Fruit fly (Drosophila melanogaster) whole organism, embryonic: Measurements from ENCODE around the gene LIMK1.
A peak's percentile ranks its signal among the peaks of the same experiment; 100 is the strongest.

Experiments used
- Abd-B ChIP-seq: fragments of 200-800 bp; sonication (Bioruptor generic); optimal IDR thresholded peaks from 2 replicates; lab custom pipeline; 2018; ENCODE audit warnings: missing biosample characterization, mild to moderate bottlenecking, missing genetic modification characterization, moderate library complexity
- Atf3 ChIP-seq: fragments of 200-800 bp; sonication (Bioruptor generic); optimal IDR thresholded peaks from 3 replicates; lab custom pipeline; 2016; ENCODE audit warnings: missing biosample characterization, missing genetic modification characterization
- CG10431 ChIP-seq: fragments of 200-800 bp; sonication (Bioruptor generic); optimal IDR thresholded peaks from 3 replicates; lab custom pipeline; 2018; ENCODE audit warnings: missing biosample characterization, mild to moderate bottlenecking, missing genetic modification characterization
- CG13424 ChIP-seq: fragments of 200-800 bp; sonication (Bioruptor generic); optimal IDR thresholded peaks from 2 replicates; lab custom pipeline; 2019; ENCODE audit warnings: missing biosample characterization, mild to moderate bottlenecking, missing genetic modification characterization, moderate library complexity
- CG14441 ChIP-seq: fragments of 200-800 bp; sonication (Bioruptor generic); IDR thresholded peaks from 2 replicates; pipeline ENCODE4 v1.3.6; 2022; ENCODE audit warnings: missing biosample characterization, missing genetic modification characterization
- CG14710 ChIP-seq: fragments of 200-800 bp; sonication (Bioruptor generic); optimal IDR thresholded peaks from 3 replicates; lab custom pipeline; 2019; ENCODE audit warnings: missing biosample characterization, mild to moderate bottlenecking, missing genetic modification characterization, moderate library complexity
- CG17361 ChIP-seq: fragments of 200-800 bp; sonication (Bioruptor generic); IDR thresholded peaks from 3 replicates; pipeline ENCODE4 v1.3.6; 2022; ENCODE audit warnings: missing biosample characterization, missing genetic modification characterization
- CG1792 ChIP-seq: fragments of 200-800 bp; sonication (Bioruptor generic); optimal IDR thresholded peaks from 2 replicates; lab custom pipeline; 2016; ENCODE audit warnings: missing biosample characterization, missing genetic modification characterization
- CG18011 ChIP-seq: fragments of 200-800 bp; sonication (Bioruptor generic); optimal IDR thresholded peaks from 2 replicates; lab custom pipeline; 2017; ENCODE audit warnings: missing biosample characterization, missing genetic modification characterization, mild to moderate bottlenecking, moderate library complexity, missing genotype
- CG31365 ChIP-seq: fragments of 200-800 bp; sonication (Bioruptor generic); optimal IDR thresholded peaks from 2 replicates; lab custom pipeline; 2018; ENCODE audit warnings: missing biosample characterization, mild to moderate bottlenecking, missing genetic modification characterization
- CG4820 ChIP-seq: fragments of 200-800 bp; sonication (Bioruptor generic); optimal IDR thresholded peaks from 3 replicates; lab custom pipeline; 2016; ENCODE audit warnings: missing biosample characterization, missing genetic modification characterization
- CG4854 ChIP-seq: fragments of 200-800 bp; sonication (Bioruptor generic); optimal IDR thresholded peaks from 2 replicates; lab custom pipeline; 2016; ENCODE audit warnings: missing biosample characterization, missing genetic modification characterization, inconsistent platforms
- CG7556 ChIP-seq: fragments of 200-800 bp; sonication (Bioruptor generic); optimal IDR thresholded peaks from 2 replicates; lab custom pipeline; 2017; ENCODE audit warnings: missing biosample characterization, mild to moderate bottlenecking, missing genetic modification characterization
- CG9876 ChIP-seq: fragments of 200-800 bp; sonication (Bioruptor generic); optimal IDR thresholded peaks from 2 replicates; lab custom pipeline; 2016; ENCODE audit warnings: missing biosample characterization, missing genetic modification characterization
- CG9932 ChIP-seq: fragments of 200-800 bp; sonication (Bioruptor generic); IDR thresholded peaks from 2 replicates; pipeline ENCODE4 v1.3.6; 2022; ENCODE audit warnings: missing biosample characterization, missing genetic modification characterization
- D ChIP-seq, 2 experiments: fragments of 200-800 bp in 1 of 2; fragments of >200 bp in 1 of 2; sonication (Bioruptor generic) in 1 of 2; optimal IDR thresholded peaks; 2 replicates in 1 of 2; 3 replicates in 1 of 2; lab custom pipeline; 2017; ENCODE audit warnings: mild to moderate bottlenecking in 1 of 2, missing biosample characterization in 1 of 2, missing genetic modification characterization in 1 of 2, missing genetic modification reagents in 1 of 2
- Dek ChIP-seq: fragments of 200-800 bp; sonication (Bioruptor generic); optimal IDR thresholded peaks from 3 replicates; lab custom pipeline; 2019; ENCODE audit warnings: missing biosample characterization, mild to moderate bottlenecking, missing genetic modification characterization, moderate library complexity
- Ets97D ChIP-seq: fragments of 200-800 bp; sonication (Bioruptor generic); optimal IDR thresholded peaks from 3 replicates; lab custom pipeline; 2016; ENCODE audit warnings: missing biosample characterization, missing genetic modification characterization
- Hr3 ChIP-seq: fragments of 200-800 bp; sonication (Bioruptor generic); optimal IDR thresholded peaks from 3 replicates; lab custom pipeline; 2016; ENCODE audit warnings: missing biosample characterization, missing genetic modification characterization
- NFAT ChIP-seq: fragments of 200-800 bp; sonication (Bioruptor generic); IDR thresholded peaks from 2 replicates; pipeline ENCODE4 v1.3.6; 2022; ENCODE audit warnings: missing biosample characterization, missing genetic modification characterization
- NK7.1 ChIP-seq: fragments of 200-800 bp; sonication (Bioruptor generic); optimal IDR thresholded peaks from 3 replicates; lab custom pipeline; 2016; ENCODE audit warnings: missing biosample characterization, missing genetic modification characterization
- Nf-YC ChIP-seq: fragments of 200-800 bp; optimal IDR thresholded peaks from 3 replicates; lab custom pipeline; 2019; ENCODE audit warnings: missing biosample characterization, mild to moderate bottlenecking, missing genetic modification characterization, moderate library complexity
- Six4 ChIP-seq: fragments of 200-800 bp; sonication (Bioruptor generic); optimal IDR thresholded peaks from 2 replicates; lab custom pipeline; 2016; ENCODE audit warnings: missing biosample characterization, missing genetic modification characterization
- Xbp1 ChIP-seq: fragments of 200-800 bp; sonication (Bioruptor generic); optimal IDR thresholded peaks from 3 replicates; lab custom pipeline; 2016; ENCODE audit warnings: missing biosample characterization, mild to moderate bottlenecking, missing genetic modification characterization
- YL-1 ChIP-seq: fragments of 200-800 bp; sonication (Bioruptor generic); optimal IDR thresholded peaks from 3 replicates; lab custom pipeline; 2017; ENCODE audit warnings: missing biosample characterization, mild to moderate bottlenecking, missing genetic modification characterization
- ab ChIP-seq: fragments of 200-800 bp; sonication (Bioruptor generic); optimal IDR thresholded peaks from 2 replicates; lab custom pipeline; 2016; ENCODE audit warnings: missing biosample characterization, missing genetic modification characterization
- aop ChIP-seq: fragments of 200-800 bp; sonication (Bioruptor generic); IDR thresholded peaks from 2 replicates; pipeline ENCODE4 v1.3.6; 2022; ENCODE audit warnings: missing biosample characterization, missing genetic modification characterization
- bsh ChIP-seq, 2 experiments: fragments of 200-800 bp; sonication (Bioruptor generic); optimal IDR thresholded peaks; 2 replicates each; lab custom pipeline; 2017 to 2018; ENCODE audit warnings: mild to moderate bottlenecking in 2 of 2, missing biosample characterization in 2 of 2, missing genetic modification characterization in 2 of 2, moderate library complexity in 1 of 2
- chn ChIP-seq: fragments of 200-800 bp; sonication (Bioruptor generic); optimal IDR thresholded peaks from 2 replicates; lab custom pipeline; 2016; ENCODE audit warnings: missing biosample characterization, missing genetic modification characterization
- crc ChIP-seq: fragments of 200-800 bp; sonication (Bioruptor generic); optimal IDR thresholded peaks from 2 replicates; lab custom pipeline; 2016; ENCODE audit warnings: missing biosample characterization, missing genetic modification characterization
- danr ChIP-seq: fragments of 200-800 bp; sonication (Bioruptor generic); IDR thresholded peaks from 2 replicates; pipeline ENCODE4 v1.3.6; 2022; ENCODE audit warnings: missing biosample characterization, missing genetic modification characterization
- fd102C ChIP-seq: fragments of 200-800 bp; sonication (Bioruptor generic); optimal IDR thresholded peaks from 2 replicates; lab custom pipeline; 2018; ENCODE audit warnings: missing biosample characterization, mild to moderate bottlenecking, missing genetic modification characterization, moderate library complexity
- fd3F ChIP-seq: fragments of 200-800 bp; sonication (Bioruptor generic); optimal IDR thresholded peaks from 2 replicates; lab custom pipeline; 2018; ENCODE audit warnings: missing biosample characterization, mild to moderate bottlenecking, missing genetic modification characterization, moderate library complexity
- fd96Cb ChIP-seq: fragments of 200-800 bp; sonication (Bioruptor generic); optimal IDR thresholded peaks from 2 replicates; lab custom pipeline; 2018; ENCODE audit warnings: missing biosample characterization, mild to moderate bottlenecking, missing genetic modification characterization, moderate library complexity
- gro ChIP-seq: fragments of 200-800 bp; sonication (Bioruptor generic); optimal IDR thresholded peaks from 2 replicates; lab custom pipeline; 2016; ENCODE audit warnings: missing biosample characterization, missing genetic modification characterization
- hbn ChIP-seq: fragments of 200-800 bp; sonication (Bioruptor generic); IDR thresholded peaks from 2 replicates; pipeline ENCODE4 v1.3.6; 2022; ENCODE audit warnings: missing biosample characterization, missing genetic modification characterization; ENCODE audit not compliant: partially characterized antibody
- hth ChIP-seq: fragments of >200 bp; optimal IDR thresholded peaks from 2 replicates; lab custom pipeline; 2017; ENCODE audit warnings: inconsistent platforms
- jumu ChIP-seq: fragments of 200-800 bp; sonication (Bioruptor generic); optimal IDR thresholded peaks from 3 replicates; lab custom pipeline; 2016; ENCODE audit warnings: missing biosample characterization, missing genetic modification characterization
- maf-S ChIP-seq: fragments of 200-800 bp; sonication (Bioruptor generic); optimal IDR thresholded peaks from 2 replicates; lab custom pipeline; 2016; ENCODE audit warnings: missing biosample characterization, missing genetic modification characterization
- nmo ChIP-seq: fragments of 200-800 bp; sonication (Bioruptor generic); optimal IDR thresholded peaks from 2 replicates; lab custom pipeline; 2018; ENCODE audit warnings: missing biosample characterization, mild to moderate bottlenecking, missing genetic modification characterization, moderate library complexity
- p53 ChIP-seq: fragments of 200-800 bp; sonication (Bioruptor generic); optimal IDR thresholded peaks from 2 replicates; lab custom pipeline; 2016; ENCODE audit warnings: missing biosample characterization, missing genetic modification characterization
- pum ChIP-seq: fragments of 200-800 bp; sonication (Bioruptor generic); optimal IDR thresholded peaks from 2 replicates; lab custom pipeline; 2016; ENCODE audit warnings: missing biosample characterization, missing genetic modification characterization
- sens ChIP-seq: fragments of 200-800 bp; sonication (Bioruptor generic); peaks from one replicate; lab custom pipeline; 2016; ENCODE audit warnings: missing biosample characterization, missing genetic modification characterization
- slbo ChIP-seq: fragments of 200-800 bp; sonication (Bioruptor generic); IDR thresholded peaks from 2 replicates; pipeline ENCODE4 v1.3.6; 2022; ENCODE audit warnings: missing biosample characterization, missing genetic modification characterization
- sob ChIP-seq: fragments of 200-800 bp; sonication (Bioruptor generic); IDR thresholded peaks from 2 replicates; pipeline ENCODE4 v1.3.6; 2022; ENCODE audit warnings: missing biosample characterization, missing genetic modification characterization
- ssp ChIP-seq: fragments of 200-800 bp; sonication (Bioruptor generic); IDR thresholded peaks from 2 replicates; pipeline ENCODE4 v1.3.6; 2022; ENCODE audit warnings: missing biosample characterization, missing genetic modification characterization
- tap ChIP-seq: fragments of 200-800 bp; optimal IDR thresholded peaks from 3 replicates; lab custom pipeline; 2019; ENCODE audit warnings: missing biosample characterization, mild to moderate bottlenecking, missing genetic modification characterization, moderate library complexity
- toy ChIP-seq: fragments of 200-800 bp; sonication (Bioruptor generic); IDR thresholded peaks from 2 replicates; pipeline ENCODE4 v1.3.6; 2022; ENCODE audit warnings: missing biosample characterization, missing genetic modification characterization
- wdn ChIP-seq: fragments of 200-800 bp; sonication (Bioruptor generic); IDR thresholded peaks from 2 replicates; pipeline ENCODE4 v1.3.6; 2022; ENCODE audit warnings: missing biosample characterization, missing genetic modification characterization
- wek ChIP-seq: fragments of 200-800 bp; sonication (Bioruptor generic); optimal IDR thresholded peaks from 3 replicates; lab custom pipeline; 2018; ENCODE audit warnings: missing biosample characterization, mild to moderate bottlenecking, missing genetic modification characterization, moderate library complexity

LIMK1 gene

DNA sequence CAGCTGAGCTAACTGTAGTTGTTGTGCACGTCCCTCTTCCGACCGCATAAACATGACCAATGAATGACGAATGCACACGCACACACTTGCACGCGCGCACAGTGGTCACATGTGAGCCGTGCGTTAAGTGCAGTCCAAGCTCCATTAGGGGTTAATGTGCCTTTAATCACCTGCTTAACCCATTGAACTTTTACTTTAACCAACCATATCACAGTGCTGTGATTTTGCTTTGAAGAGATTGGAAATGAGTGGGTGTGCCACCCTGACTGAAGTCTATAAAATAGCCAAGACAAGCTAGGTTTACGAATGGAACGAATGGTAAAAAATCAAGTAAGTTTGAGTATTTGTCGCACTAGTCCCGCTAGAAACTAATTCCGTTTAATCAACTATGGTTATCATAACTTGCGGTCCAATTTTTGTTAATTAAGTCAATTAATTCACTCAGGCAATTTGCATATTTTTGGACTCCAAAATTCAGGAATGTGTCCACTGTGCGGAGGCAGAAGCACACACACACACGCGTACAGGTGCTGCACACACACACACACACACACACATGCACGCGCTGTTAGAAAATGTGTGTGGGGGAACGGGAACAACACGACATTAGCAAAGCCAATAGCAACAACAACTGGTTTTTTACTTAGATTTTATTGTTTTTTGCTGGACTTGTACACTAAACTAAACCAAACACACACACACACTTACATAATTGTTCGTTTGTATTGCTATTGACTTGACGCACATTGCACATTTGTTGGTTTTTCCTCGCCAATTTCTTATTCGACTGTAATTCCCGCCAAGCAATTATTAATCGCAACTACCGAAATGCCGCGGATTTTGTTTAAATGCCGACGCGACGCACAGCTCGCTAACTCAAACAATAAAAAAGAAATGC lies 521 bp downstream of the LIMK1 start (continued):
- TF ChIP-seq maf-S (GFP tag; lab: Kevin White, UChicago) (no peak), NK7.1 (GFP tag; lab: Kevin White, UChicago) (no peak), nmo (peak; percentile 63), CG17361 (peak; percentile 51; the same call in 1 of the 3 replicates), Nf-YC (peak; percentile 56), fd102C (GFP tag; lab: Kevin White, UChicago) (no peak), CG9932 (GFP tag; lab: Robert Waterston, UW) (no peak), gro (GFP tag; lab: Kevin White, UChicago) (no peak), crc (no peak), YL-1 (no peak), danr (GFP tag; lab: Robert Waterston, UW) (no peak), jumu (peak; percentile 35), CG9876 (no peak), hbn (GFP tag; lab: Robert Waterston, UW) (no peak), D (optimal IDR thresholded peaks at IDR 0.05; lab: Kevin White, UChicago) (no peak), D (GFP tag; optimal IDR thresholded peaks at IDR 0.05; lab: Kevin White, UChicago) (peak; percentile 35), sens (GFP tag; lab: Kevin White, UChicago) (peak; percentile 93), CG13424 (peak; percentile 54), Six4 (GFP tag; lab: Kevin White, UChicago) (peak; percentile 67), CG31365 (tag; lab: Kevin White, UChicago) (no peak), Atf3 (GFP tag; lab: Kevin White, UChicago) (peak; percentile 43), CG7556 (GFP tag; lab: Kevin White, UChicago) (peak; percentile 69), fd96Cb (tag; lab: Kevin White, UChicago) (peak; percentile 52), CG14710 (tag; lab: Kevin White, UChicago) (peak; percentile 47), aop (GFP tag; lab: Robert Waterston, UW) (no peak), CG4854 (GFP tag; lab: Kevin White, UChicago) (no peak), wdn (GFP tag; lab: Robert Waterston, UW) (no peak), fd3F (no peak), CG14441 (GFP tag; lab: Robert Waterston, UW) (no peak), Abd-B (GFP tag; lab: Kevin White, UChicago) (no peak), sob (GFP tag; lab: Robert Waterston, UW) (no peak), ab (GFP tag; lab: Kevin White, UChicago) (no peak), CG18011 (no peak), tap (tag; lab: Kevin White, UChicago) (no peak), NFAT (GFP tag; lab: Robert Waterston, UW) (no peak), CG1792 (GFP tag; lab: Kevin White, UChicago) (no peak), toy (GFP tag; lab: Robert Waterston, UW) (no peak), slbo (GFP tag; lab: Robert Waterston, UW) (no peak; the same call in 1 of the 2 replicates), Ets97D (GFP tag; lab: Kevin White, UChicago) (no peak), Xbp1 (GFP tag; lab: Kevin White, UChicago) (peak; percentile 39), ssp (GFP tag; lab: Robert Waterston, UW) (no peak), bsh (GFP tag; optimal IDR thresholded peaks at IDR 0.05; lab: Kevin White, UChicago) (peak; percentile 39 to 62), p53 (GFP tag; lab: Kevin White, UChicago) (peak; percentile 53), CG4820 (GFP tag; lab: Kevin White, UChicago) (peak; percentile 43), Dek (tag; lab: Kevin White, UChicago) (no peak), chn (GFP tag; lab: Kevin White, UChicago) (peak; percentile 13), hth (lab: Kevin White, UChicago) (no peak), pum (GFP tag; lab: Kevin White, UChicago) (no peak), Hr3 (GFP tag; lab: Kevin White, UChicago) (peak; percentile 22), CG10431 (GFP tag; lab: Kevin White, UChicago) (peak; percentile 25), wek (GFP tag; lab: Kevin White, UChicago) (no peak)
